Fruit fly (Drosophila melanogaster) Kc167 (cell line): Measurements from ENCODE around the gene Ndae1.

Experiments
- Myc ChIP-seq: fragments of >200 bp; optimal IDR thresholded peaks from 2 replicates; lab custom pipeline; 2017; ENCODE audit warnings: missing external identifiers
- Sin3A ChIP-seq: fragments of >200 bp; optimal IDR thresholded peaks from 2 replicates; lab custom pipeline; 2018; ENCODE audit warnings: missing external identifiers
- h ChIP-seq: fragments of >200 bp; optimal IDR thresholded peaks from 3 replicates; lab custom pipeline; 2018; ENCODE audit warnings: missing external identifiers
- insv ChIP-seq: fragments of >200 bp; optimal IDR thresholded peaks from 3 replicates; lab custom pipeline; 2018; ENCODE audit warnings: missing external identifiers
- psq ChIP-seq: fragments of >200 bp; optimal IDR thresholded peaks from 2 replicates; lab custom pipeline; 2017; ENCODE audit warnings: missing external identifiers
- ttk ChIP-seq: sonication (Bioruptor generic); optimal IDR thresholded peaks from 2 replicates; lab custom pipeline; 2017; ENCODE audit warnings: missing external identifiers

dm6 chr2L:7254712-7255183, 5.6 kb upstream of the Ndae1 start:
- no peak for TF ChIP-seq insv (lab: Kevin White, UChicago)
- no peak for TF ChIP-seq Myc (lab: Kevin White, UChicago)
- no peak for TF ChIP-seq ttk (lab: Kevin White, UChicago)
- no peak for TF ChIP-seq psq (lab: Kevin White, UChicago)
- TF ChIP-seq Sin3A = no peak
- TF ChIP-seq h (lab: Kevin White, UChicago) = no peak
